Fruit fly (Drosophila melanogaster) whole organism, embryonic: ENCODE results near the gene CG34269.

ENCODE experiments used
- Blimp-1 ChIP-seq: fragments of 200-800 bp; sonication (Bioruptor generic); optimal IDR thresholded peaks from 3 replicates; lab custom pipeline; 2018; ENCODE audit warnings: missing biosample characterization, missing genetic modification characterization, mild to moderate bottlenecking, moderate library complexity, missing genetic modification reagents
- CG10147 ChIP-seq: fragments of 200-800 bp; sonication (Bioruptor generic); optimal IDR thresholded peaks from 2 replicates; lab custom pipeline; 2019; ENCODE audit warnings: missing biosample characterization, mild to moderate bottlenecking, missing genetic modification characterization, moderate library complexity
- CG10543 ChIP-seq: fragments of 200-800 bp; sonication (Bioruptor generic); optimal IDR thresholded peaks from 3 replicates; lab custom pipeline; 2017; ENCODE audit warnings: missing biosample characterization, mild to moderate bottlenecking, missing genetic modification characterization, moderate library complexity
- CG10565 ChIP-seq: fragments of 200-800 bp; sonication (Bioruptor generic); optimal IDR thresholded peaks from 3 replicates; lab custom pipeline; 2016; ENCODE audit warnings: missing biosample characterization, mild to moderate bottlenecking, missing genetic modification characterization
- CG11398 ChIP-seq: fragments of 200-800 bp; sonication (Bioruptor generic); optimal IDR thresholded peaks from 2 replicates; lab custom pipeline; 2016; ENCODE audit warnings: missing biosample characterization, missing genetic modification characterization
- CG12942 ChIP-seq: fragments of 200-800 bp; sonication (Bioruptor generic); optimal IDR thresholded peaks from 3 replicates; lab custom pipeline; 2016; ENCODE audit warnings: missing biosample characterization, missing genetic modification characterization
- CG13296 ChIP-seq: fragments of 200-800 bp; sonication (Bioruptor generic); optimal IDR thresholded peaks from 3 replicates; lab custom pipeline; 2018; ENCODE audit warnings: missing biosample characterization, mild to moderate bottlenecking, missing genetic modification characterization
- CG14965 ChIP-seq: fragments of 200-800 bp; sonication (Bioruptor generic); optimal IDR thresholded peaks from 2 replicates; lab custom pipeline; 2016; ENCODE audit warnings: missing biosample characterization, missing genetic modification characterization, borderline replicate concordance
- CG15514 ChIP-seq: fragments of 200-800 bp; sonication (Bioruptor generic); optimal IDR thresholded peaks from 3 replicates; lab custom pipeline; 2017; ENCODE audit warnings: missing biosample characterization, missing genetic modification characterization, mild to moderate bottlenecking, moderate library complexity, missing genetic modification reagents
- CG16863 ChIP-seq: fragments of 200-800 bp; sonication (Bioruptor generic); optimal IDR thresholded peaks from 3 replicates; lab custom pipeline; 2016; ENCODE audit warnings: missing biosample characterization, missing genetic modification characterization
- CG2202 ChIP-seq: fragments of 200-800 bp; sonication (Bioruptor generic); optimal IDR thresholded peaks from 2 replicates; lab custom pipeline; 2018; ENCODE audit warnings: missing biosample characterization, mild to moderate bottlenecking, missing genetic modification characterization
- CG2875 ChIP-seq: fragments of 200-800 bp; sonication (Bioruptor generic); optimal IDR thresholded peaks from 2 replicates; lab custom pipeline; 2017; ENCODE audit warnings: missing biosample characterization, mild to moderate bottlenecking, missing genetic modification characterization, missing genetic modification reagents
- CG3281 ChIP-seq: fragments of 200-800 bp; sonication (Bioruptor generic); optimal IDR thresholded peaks from 3 replicates; lab custom pipeline; 2017; ENCODE audit warnings: missing biosample characterization, mild to moderate bottlenecking, missing genetic modification characterization
- CG7928 ChIP-seq: fragments of 200-800 bp; sonication (Bioruptor generic); optimal IDR thresholded peaks from 2 replicates; lab custom pipeline; 2017; ENCODE audit warnings: missing biosample characterization, mild to moderate bottlenecking, missing genetic modification characterization
- CG8089 ChIP-seq: fragments of 200-800 bp; sonication (Bioruptor generic); optimal IDR thresholded peaks from 3 replicates; lab custom pipeline; 2016; ENCODE audit warnings: missing biosample characterization, missing genetic modification characterization
- Doc2 ChIP-seq: fragments of 200-800 bp; sonication (Bioruptor generic); IDR thresholded peaks from 2 replicates; pipeline ENCODE4 v1.3.6; 2022; ENCODE audit warnings: missing biosample characterization, missing genetic modification characterization
- Elba2 ChIP-seq: fragments of 200-800 bp; sonication (Bioruptor generic); optimal IDR thresholded peaks from 3 replicates; lab custom pipeline; 2016; ENCODE audit warnings: missing biosample characterization, missing genetic modification characterization
- HmgD ChIP-seq: fragments of 200-800 bp; sonication (Bioruptor generic); optimal IDR thresholded peaks from 3 replicates; lab custom pipeline; 2016; ENCODE audit warnings: missing biosample characterization, missing genetic modification characterization
- MBD-R2 ChIP-seq: fragments of 200-800 bp; sonication (Bioruptor generic); IDR thresholded peaks from 2 replicates; pipeline ENCODE4 v1.3.6; 2022; ENCODE audit warnings: missing biosample characterization, missing genetic modification characterization
- MTF-1 ChIP-seq: fragments of 200-800 bp; sonication (Bioruptor generic); optimal IDR thresholded peaks from 2 replicates; lab custom pipeline; 2018; ENCODE audit warnings: missing biosample characterization, mild to moderate bottlenecking, missing genetic modification characterization, borderline replicate concordance
- Med ChIP-seq: fragments of 200-800 bp; sonication (Bioruptor generic); peaks from one replicate; lab custom pipeline; 2016; ENCODE audit warnings: missing biosample characterization, missing genetic modification characterization, mild to moderate bottlenecking, inconsistent platforms, moderate library complexity
- Myb ChIP-seq: fragments of 200-800 bp; sonication (Bioruptor generic); optimal IDR thresholded peaks from 2 replicates; lab custom pipeline; 2016; ENCODE audit warnings: missing biosample characterization, missing genetic modification characterization
- ac ChIP-seq: fragments of 200-800 bp; sonication (Bioruptor generic); optimal IDR thresholded peaks from 3 replicates; lab custom pipeline; 2017; ENCODE audit warnings: missing biosample characterization, mild to moderate bottlenecking, missing genetic modification characterization
- amos ChIP-seq: fragments of 200-800 bp; sonication (Bioruptor generic); IDR thresholded peaks from 2 replicates; pipeline ENCODE4 v1.3.6; 2022; ENCODE audit warnings: missing biosample characterization, missing genetic modification characterization; ENCODE audit not compliant: partially characterized antibody
- ap ChIP-seq: fragments of 200-800 bp; sonication (Bioruptor generic); IDR thresholded peaks from 2 replicates; pipeline ENCODE4 v1.3.6; 2022; ENCODE audit warnings: missing biosample characterization, missing genetic modification characterization
- bsh ChIP-seq, 2 experiments: fragments of 200-800 bp; sonication (Bioruptor generic); optimal IDR thresholded peaks; 2 replicates each; lab custom pipeline; 2017 to 2018; ENCODE audit warnings: mild to moderate bottlenecking in 2 of 2, missing biosample characterization in 2 of 2, missing genetic modification characterization in 2 of 2, moderate library complexity in 1 of 2
- cato ChIP-seq: fragments of 200-800 bp; sonication (Bioruptor generic); optimal IDR thresholded peaks from 2 replicates; lab custom pipeline; 2016; ENCODE audit warnings: missing biosample characterization, missing genetic modification characterization, borderline replicate concordance
- cg ChIP-seq: fragments of 200-800 bp; sonication (Bioruptor generic); optimal IDR thresholded peaks from 3 replicates; lab custom pipeline; 2019; ENCODE audit warnings: missing biosample characterization, mild to moderate bottlenecking, missing genetic modification characterization, moderate library complexity
- dan ChIP-seq: fragments of 200-800 bp; sonication (Bioruptor generic); IDR thresholded peaks from 2 replicates; pipeline ENCODE4 v1.3.6; 2022; ENCODE audit warnings: missing biosample characterization, missing genetic modification characterization
- esg ChIP-seq: fragments of 200-800 bp; sonication (Bioruptor generic); conservative IDR thresholded peaks from 2 replicates; pipeline ENCODE4 v1.3.6; 2022; ENCODE audit warnings: missing biosample characterization, missing genetic modification characterization
- mam ChIP-seq: fragments of 200-800 bp; sonication (Bioruptor generic); optimal IDR thresholded peaks from 3 replicates; lab custom pipeline; 2016; ENCODE audit warnings: missing biosample characterization, missing genetic modification characterization
- peb ChIP-seq: fragments of 200-800 bp; sonication (Bioruptor generic); IDR thresholded peaks from 2 replicates; pipeline ENCODE4 v1.3.6; 2022; ENCODE audit warnings: missing biosample characterization, missing genetic modification characterization
- pnt ChIP-seq: fragments of 200-800 bp; sonication (Bioruptor generic); optimal IDR thresholded peaks from 3 replicates; lab custom pipeline; 2016; ENCODE audit warnings: missing biosample characterization, missing genetic modification characterization
- ro ChIP-seq: fragments of 200-800 bp; sonication (Bioruptor generic); IDR thresholded peaks from 2 replicates; pipeline ENCODE4 v1.3.6; 2022; ENCODE audit warnings: missing biosample characterization, missing genetic modification characterization
- sqz ChIP-seq: fragments of 200-800 bp; sonication (Bioruptor generic); optimal IDR thresholded peaks from 3 replicates; lab custom pipeline; 2018; ENCODE audit warnings: missing biosample characterization, mild to moderate bottlenecking, missing genetic modification characterization
- sr ChIP-seq: fragments of 200-800 bp; sonication (Bioruptor generic); IDR thresholded peaks from 3 replicates; pipeline ENCODE4 v1.3.6; 2022; ENCODE audit warnings: missing biosample characterization, missing genetic modification characterization
- tap ChIP-seq: fragments of 200-800 bp; optimal IDR thresholded peaks from 3 replicates; lab custom pipeline; 2019; ENCODE audit warnings: missing biosample characterization, mild to moderate bottlenecking, missing genetic modification characterization, moderate library complexity
- usp ChIP-seq: fragments of >200 bp; optimal IDR thresholded peaks from 2 replicates; lab custom pipeline; 2017; ENCODE audit warnings: missing biosample characterization, missing genetic modification characterization
- vfl ChIP-seq: fragments of 200-800 bp; sonication (Bioruptor generic); optimal IDR thresholded peaks from 2 replicates; lab custom pipeline; 2016; ENCODE audit warnings: missing biosample characterization, missing genetic modification characterization
- zfh1 ChIP-seq: fragments of 200-800 bp; sonication (Bioruptor generic); IDR thresholded peaks from 3 replicates; pipeline ENCODE4 v1.3.6; 2022; ENCODE audit warnings: missing biosample characterization, missing genetic modification characterization

CG34269 gene

dm6 chr3L:542863-543635 is 14.9 kb downstream of the CG34269 start, which contains the start of the genes Cypl and Hipk (continued):
- TF ChIP-seq CG10543 (GFP tag; lab: Kevin White, UChicago) (peak; percentile 73), vfl (GFP tag; lab: Kevin White, UChicago) (peak; percentile 46), Elba2 (peak; percentile 13), CG10147 (GFP tag; lab: Kevin White, UChicago) (no peak), CG16863 (GFP tag; lab: Kevin White, UChicago) (peak; percentile 18), sqz (peak; percentile 97), amos (GFP tag; lab: Robert Waterston, UW) (peak; percentile 57; the same call in 1 of the 2 replicates), usp (no peak), esg (GFP tag; lab: Robert Waterston, UW) (no peak), Doc2 (GFP tag; lab: Robert Waterston, UW) (no peak), CG3281 (peak; percentile 39), cg (GFP tag; lab: Kevin White, UChicago) (peak; percentile 97), CG2202 (no peak), zfh1 (GFP tag; lab: Robert Waterston, UW) (0 out of 3 replicates have a peak, but pooled peaks have one; percentile 10), cato (no peak), ac (GFP tag; lab: Kevin White, UChicago) (no peak), CG11398 (GFP tag; lab: Kevin White, UChicago) (no peak), CG12942 (no peak), tap (tag; lab: Kevin White, UChicago) (peak; percentile 12), peb (GFP tag; lab: Robert Waterston, UW) (no peak), HmgD (GFP tag; lab: Kevin White, UChicago) (peak; percentile 31), ap (GFP tag; lab: Robert Waterston, UW) (no peak), CG13296 (GFP tag; lab: Kevin White, UChicago) (no peak), CG7928 (GFP tag; lab: Kevin White, UChicago) (no peak), CG15514 (peak; percentile 75), ro (GFP tag; lab: Robert Waterston, UW) (no peak), Med (GFP tag; lab: Kevin White, UChicago) (peak; percentile 85), bsh (GFP tag; optimal IDR thresholded peaks at IDR 0.05; lab: Kevin White, UChicago) (peak in 1 of 2 experiments; percentile 2), CG8089 (GFP tag; lab: Kevin White, UChicago) (peak; percentile 27), sr (GFP tag; lab: Robert Waterston, UW) (peak; percentile 28; the same call in 1 of the 3 replicates), CG14965 (GFP tag; lab: Kevin White, UChicago) (no peak), dan (GFP tag; lab: Robert Waterston, UW) (no peak), MBD-R2 (peak; percentile 90), MTF-1 (GFP tag; lab: Kevin White, UChicago) (no peak), Myb (GFP tag; lab: Kevin White, UChicago) (peak; percentile 12), CG2875 (GFP tag; lab: Kevin White, UChicago) (no peak), pnt (GFP tag; lab: Kevin White, UChicago) (no peak), mam (GFP tag; lab: Kevin White, UChicago) (no peak), CG10565 (GFP tag; lab: Kevin White, UChicago) (no peak), Blimp-1 (GFP tag; lab: Kevin White, UChicago) (no peak)
